Worm (Caenorhabditis elegans): Measurements from ENCODE around the gene W01D2.1.

W01D2.1 gene

ce11 chrII:14856922-14857321 is 41.6 kb downstream of the W01D2.1 start, which contains the start of gene rbm-28 (continued):
- no peak for TF ChIP-seq mdl-1 (tag; optimal IDR thresholded peaks at IDR 0.05)
- no peak for TF ChIP-seq C04F5.9 (tag; optimal IDR thresholded peaks at IDR 0.05)
- TF ChIP-seq mep-1 (tag; optimal IDR thresholded peaks at IDR 0.05) = peak; percentile 54
- no peak for TF ChIP-seq zag-1 (tag; optimal IDR thresholded peaks at IDR 0.05)
- TF ChIP-seq tlp-1 (tag; optimal IDR thresholded peaks at IDR 0.05) = no peak
- no peak for TF ChIP-seq ama-1 (optimal IDR thresholded peaks at IDR 0.05)
- no peak for TF ChIP-seq nhr-76 (tag; optimal IDR thresholded peaks at IDR 0.05)
- TF ChIP-seq hpl-2 (GFP tag; optimal IDR thresholded peaks at IDR 0.05) = no peak
- TF ChIP-seq egl-27 (tag; optimal IDR thresholded peaks at IDR 0.05) = no peak
- TF ChIP-seq rnt-1 (tag; optimal IDR thresholded peaks at IDR 0.05) = no peak
- peak; percentile 33 to 82 for TF ChIP-seq efl-1 (optimal IDR thresholded peaks at IDR 0.05)
- peak; percentile 88 to 98 for TF ChIP-seq efl-1 (GFP tag; optimal IDR thresholded peaks at IDR 0.05 in 1 of 2)
- no peak for TF ChIP-seq ztf-4 (tag; optimal IDR thresholded peaks at IDR 0.05)
- 0 out of 2 replicates have a peak, but pooled peaks have one; percentile 4 for TF ChIP-seq isw-1 (GFP tag; IDR thresholded peaks at IDR 0.05)
- TF ChIP-seq zip-4 (GFP tag; optimal IDR thresholded peaks at IDR 0.05) = no peak
- peak; percentile 31 for TF ChIP-seq egl-13 (tag; optimal IDR thresholded peaks at IDR 0.05)
- TF ChIP-seq nhr-77 (tag; optimal IDR thresholded peaks at IDR 0.05) = no peak
- no peak for TF ChIP-seq sptf-1 (tag; optimal IDR thresholded peaks at IDR 0.05)
- peak; percentile 37 for TF ChIP-seq snu-23 (GFP tag; optimal IDR thresholded peaks at IDR 0.05)
- TF ChIP-seq efl-3 (GFP tag; optimal IDR thresholded peaks at IDR 0.05) = no peak
- peak; percentile 52 for TF ChIP-seq nhr-47 (tag; optimal IDR thresholded peaks at IDR 0.05)
- peak; percentile 34 for TF ChIP-seq xbp-1 (tag; optimal IDR thresholded peaks at IDR 0.05)
- TF ChIP-seq lin-39 (tag; optimal IDR thresholded peaks at IDR 0.05) = no peak
- TF ChIP-seq nhr-11 (tag; optimal IDR thresholded peaks at IDR 0.05) = no peak
- peak; percentile 19 for TF ChIP-seq swsn-7 (tag; optimal IDR thresholded peaks at IDR 0.05)
- TF ChIP-seq aha-1 (tag; optimal IDR thresholded peaks at IDR 0.05) = no peak
- no peak for TF ChIP-seq ceh-88 (GFP tag; IDR thresholded peaks at IDR 0.05)
- no peak for TF ChIP-seq lin-13 (GFP tag; optimal IDR thresholded peaks at IDR 0.05)
- no peak for TF ChIP-seq lir-3 (tag; optimal IDR thresholded peaks at IDR 0.05; ENCODE audit: poor library complexity)
- no peak for TF ChIP-seq mab-9 (GFP tag; IDR thresholded peaks at IDR 0.05)
- TF ChIP-seq dsc-1 (tag; optimal IDR thresholded peaks at IDR 0.05) = peak; percentile 14
- no peak for TF ChIP-seq unc-30 (tag; optimal IDR thresholded peaks at IDR 0.05)
- TF ChIP-seq jun-1 (tag; optimal IDR thresholded peaks at IDR 0.05) = no peak
- TF ChIP-seq mef-2 (tag; optimal IDR thresholded peaks at IDR 0.05) = no peak
- TF ChIP-seq fkh-8 (tag; optimal IDR thresholded peaks at IDR 0.05) = peak; percentile 36
- no peak for TF ChIP-seq C34B4.2 (tag; optimal IDR thresholded peaks at IDR 0.05)
- no peak for TF ChIP-seq elt-2 (tag; optimal IDR thresholded peaks at IDR 0.05)
- TF ChIP-seq snpc-4 (tag; optimal IDR thresholded peaks at IDR 0.05) = peak; percentile 37
- peak; percentile 82 for TF ChIP-seq ceh-90 (tag; optimal IDR thresholded peaks at IDR 0.05)
- TF ChIP-seq tbx-2 (tag; optimal IDR thresholded peaks at IDR 0.05) = peak; percentile 48
- TF ChIP-seq vab-15 (tag; optimal IDR thresholded peaks at IDR 0.05) = no peak
- TF ChIP-seq nhr-90 (tag; optimal IDR thresholded peaks at IDR 0.05; ENCODE audit: poor library complexity) = peak; percentile 57
- peak in 1 of 2 experiments; percentile 42 for TF ChIP-seq ztf-11 (tag; optimal IDR thresholded peaks at IDR 0.05)
- TF ChIP-seq lin-35 (GFP tag; optimal IDR thresholded peaks at IDR 0.05) = peak; percentile 79 to 87
- peak; percentile 47 for TF ChIP-seq irx-1 (tag; optimal IDR thresholded peaks at IDR 0.05)
- no peak for TF ChIP-seq pqm-1 (tag; optimal IDR thresholded peaks at IDR 0.05)
- TF ChIP-seq nhr-85 (tag) = peak; percentile 74
- no peak for TF ChIP-seq nhr-84 (tag; optimal IDR thresholded peaks at IDR 0.05)
- TF ChIP-seq unc-62 (GFP tag; optimal IDR thresholded peaks at IDR 0.05) = no peak
- TF ChIP-seq sup-37 (GFP tag; optimal IDR thresholded peaks at IDR 0.05) = no peak
- TF ChIP-seq hlh-17 (GFP tag; optimal IDR thresholded peaks at IDR 0.05; ENCODE audit: borderline replicate concordance) = no peak
- TF ChIP-seq C16A3.4 (tag; optimal IDR thresholded peaks at IDR 0.05) = no peak
- TF ChIP-seq skn-1 (tag; optimal IDR thresholded peaks at IDR 0.05) = peak; percentile 41
- peak; percentile 33 for TF ChIP-seq pax-3 (tag; optimal IDR thresholded peaks at IDR 0.05)
- no peak for TF ChIP-seq hlh-4 (tag; optimal IDR thresholded peaks at IDR 0.05)

Data from whole organism, L1 larva.